Worm (Caenorhabditis elegans) whole organism, midembryonic: ENCODE results near the gene C55C3.7.

Experiments used
- flt-1 ChIP-seq: fragments of 200-800 bp; sonication (Bioruptor generic); IDR thresholded peaks from 2 replicates; pipeline ENCODE4 v1.3.6; 2022; ENCODE audit warnings: missing genetic modification characterization, missing compliant biosample characterization
- klf-2 ChIP-seq: fragments of 200-800 bp; sonication (Bioruptor generic); conservative IDR thresholded peaks from 2 replicates; pipeline ENCODE4 v1.3.6; 2022; ENCODE audit warnings: missing genetic modification reagents, missing genetic modification characterization, missing compliant biosample characterization
- med-1 ChIP-seq: sonication (generic microtip); optimal IDR thresholded peaks from 2 replicates; lab custom pipeline; 2017; ENCODE audit warnings: missing genetic modification characterization, mild to moderate bottlenecking, missing compliant biosample characterization, antibody characterized with exemption, missing genetic modification reagents; ENCODE audit not compliant: insufficient read depth
- ref-1 ChIP-seq: fragments of 200-800 bp; sonication (Bioruptor generic); conservative IDR thresholded peaks from 2 replicates; pipeline ENCODE4 v1.3.6; 2022; ENCODE audit warnings: missing genetic modification reagents, missing genetic modification characterization, missing compliant biosample characterization
- tab-1 ChIP-seq: fragments of 200-800 bp; sonication (Bioruptor generic); IDR thresholded peaks from 2 replicates; pipeline ENCODE4 v1.3.6; 2022; ENCODE audit warnings: missing genetic modification characterization, missing compliant biosample characterization
- ztf-23 ChIP-seq: fragments of 200-800 bp; sonication (Bioruptor generic); IDR thresholded peaks from 2 replicates; pipeline ENCODE4 v1.3.6; 2022; ENCODE audit warnings: missing genetic modification reagents, missing genetic modification characterization, missing compliant biosample characterization

DNA sequence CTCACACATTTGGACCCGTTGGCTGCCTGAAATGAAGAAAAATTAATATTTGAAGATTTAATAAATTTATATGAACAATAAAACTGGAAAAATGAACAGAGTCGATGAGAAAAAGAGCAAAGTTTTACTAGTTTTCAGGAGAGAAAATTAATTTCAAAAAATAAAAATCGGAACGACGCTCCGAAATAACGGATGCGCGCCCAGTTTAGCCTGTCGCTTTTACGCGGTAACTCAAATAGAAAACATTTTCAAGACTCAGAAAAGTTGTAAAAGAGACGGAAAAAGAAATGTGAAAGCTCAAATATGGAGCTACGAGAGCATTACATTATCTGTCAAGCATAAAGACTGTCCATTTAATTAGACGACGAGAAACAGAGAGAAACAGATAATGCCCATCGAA lies 21.0 kb upstream of the C55C3.7 start, which contains the start of the genes C55C3.73 and perm-5:
- no peak for TF ChIP-seq klf-2 (GFP tag; lab: Robert Waterston, UW)
- TF ChIP-seq ref-1 (GFP tag; lab: Robert Waterston, UW) = no peak
- TF ChIP-seq ztf-23 = no peak
- no peak for TF ChIP-seq flt-1 (GFP tag; lab: Robert Waterston, UW)
- no peak for TF ChIP-seq med-1
- no peak for TF ChIP-seq tab-1 (GFP tag; lab: Robert Waterston, UW)
